Fruit fly (Drosophila melanogaster) whole organism, embryonic: ENCODE results near the gene CG11843.
A peak's percentile ranks its signal among the peaks of the same experiment; 100 is the strongest.

Experiments
- CG10654 ChIP-seq: fragments of 200-800 bp; sonication (Bioruptor generic); optimal IDR thresholded peaks from 2 replicates; lab custom pipeline; 2016; ENCODE audit warnings: missing biosample characterization, missing genetic modification characterization
- CG11560 ChIP-seq: fragments of 200-800 bp; sonication (Bioruptor generic); IDR thresholded peaks from 3 replicates; pipeline ENCODE4 v1.3.6; 2022; ENCODE audit warnings: missing biosample characterization, missing genetic modification characterization
- CG15601 ChIP-seq: fragments of 200-800 bp; sonication (Bioruptor generic); optimal IDR thresholded peaks from 3 replicates; lab custom pipeline; 2019; ENCODE audit warnings: missing biosample characterization, mild to moderate bottlenecking, missing genetic modification characterization, moderate library complexity
- CG1647 ChIP-seq: fragments of 200-800 bp; sonication (Bioruptor generic); optimal IDR thresholded peaks from 3 replicates; lab custom pipeline; 2016; ENCODE audit warnings: missing biosample characterization, missing genetic modification characterization
- CG16863 ChIP-seq: fragments of 200-800 bp; sonication (Bioruptor generic); optimal IDR thresholded peaks from 3 replicates; lab custom pipeline; 2016; ENCODE audit warnings: missing biosample characterization, missing genetic modification characterization
- CG17568 ChIP-seq: fragments of 200-800 bp; sonication (Bioruptor generic); optimal IDR thresholded peaks from 2 replicates; lab custom pipeline; 2018; ENCODE audit warnings: missing biosample characterization, mild to moderate bottlenecking, missing genetic modification characterization, moderate library complexity
- CG18262 ChIP-seq: fragments of 200-800 bp; optimal IDR thresholded peaks from 3 replicates; lab custom pipeline; 2019; ENCODE audit warnings: missing biosample characterization, mild to moderate bottlenecking, missing genetic modification characterization, moderate library complexity
- CG18619 ChIP-seq: fragments of 200-800 bp; sonication (Bioruptor generic); optimal IDR thresholded peaks from 3 replicates; lab custom pipeline; 2017; ENCODE audit warnings: missing biosample characterization, mild to moderate bottlenecking, missing genetic modification characterization
- CG2116 ChIP-seq: fragments of 200-800 bp; sonication (Bioruptor generic); optimal IDR thresholded peaks from 3 replicates; lab custom pipeline; 2018; ENCODE audit warnings: missing biosample characterization, mild to moderate bottlenecking, missing genetic modification characterization
- CG2120 ChIP-seq: fragments of 200-800 bp; sonication (Bioruptor generic); optimal IDR thresholded peaks from 3 replicates; lab custom pipeline; 2016; ENCODE audit warnings: missing biosample characterization, missing genetic modification characterization
- CG30020 ChIP-seq: fragments of 200-800 bp; optimal IDR thresholded peaks from 2 replicates; lab custom pipeline; 2019; ENCODE audit warnings: missing biosample characterization, mild to moderate bottlenecking, missing genetic modification characterization, moderate library complexity
- CG30403 ChIP-seq: fragments of 200-800 bp; sonication (Bioruptor generic); optimal IDR thresholded peaks from 3 replicates; lab custom pipeline; 2016; ENCODE audit warnings: missing biosample characterization, missing genetic modification characterization
- CG31365 ChIP-seq: fragments of 200-800 bp; sonication (Bioruptor generic); optimal IDR thresholded peaks from 2 replicates; lab custom pipeline; 2018; ENCODE audit warnings: missing biosample characterization, mild to moderate bottlenecking, missing genetic modification characterization
- CG3163 ChIP-seq: fragments of 200-800 bp; sonication (Bioruptor generic); optimal IDR thresholded peaks from 3 replicates; lab custom pipeline; 2016; ENCODE audit warnings: missing biosample characterization, missing genetic modification characterization
- CG32767 ChIP-seq: fragments of 200-800 bp; sonication (Bioruptor generic); IDR thresholded peaks from 2 replicates; pipeline ENCODE4 v1.3.6; 2022; ENCODE audit warnings: missing biosample characterization, missing genetic modification characterization
- CG32772 ChIP-seq: fragments of 200-800 bp; sonication (Bioruptor generic); IDR thresholded peaks from 2 replicates; pipeline ENCODE4 v1.3.6; 2022; ENCODE audit warnings: missing biosample characterization, missing genetic modification characterization
- CG3281 ChIP-seq: fragments of 200-800 bp; sonication (Bioruptor generic); optimal IDR thresholded peaks from 3 replicates; lab custom pipeline; 2017; ENCODE audit warnings: missing biosample characterization, mild to moderate bottlenecking, missing genetic modification characterization
- CG34224 ChIP-seq: fragments of 200-800 bp; sonication (Bioruptor generic); IDR thresholded peaks from 3 replicates; pipeline ENCODE4 v1.3.6; 2022; ENCODE audit warnings: missing biosample characterization, missing genetic modification characterization; ENCODE audit not compliant: partially characterized antibody
- CG4820 ChIP-seq: fragments of 200-800 bp; sonication (Bioruptor generic); optimal IDR thresholded peaks from 3 replicates; lab custom pipeline; 2016; ENCODE audit warnings: missing biosample characterization, missing genetic modification characterization
- CG5245 ChIP-seq: fragments of 200-800 bp; sonication (Bioruptor generic); optimal IDR thresholded peaks from 3 replicates; lab custom pipeline; 2016; ENCODE audit warnings: missing biosample characterization, missing genetic modification characterization
- CG7987 ChIP-seq: fragments of 200-800 bp; sonication (Bioruptor generic); optimal IDR thresholded peaks from 2 replicates; lab custom pipeline; 2018; ENCODE audit warnings: missing biosample characterization, mild to moderate bottlenecking, missing genetic modification characterization, moderate library complexity
- CG9437 ChIP-seq: fragments of 200-800 bp; sonication (Bioruptor generic); optimal IDR thresholded peaks from 2 replicates; lab custom pipeline; 2018; ENCODE audit warnings: missing biosample characterization, mild to moderate bottlenecking, missing genetic modification characterization
- CG9876 ChIP-seq: fragments of 200-800 bp; sonication (Bioruptor generic); optimal IDR thresholded peaks from 2 replicates; lab custom pipeline; 2016; ENCODE audit warnings: missing biosample characterization, missing genetic modification characterization
- Deaf1 ChIP-seq: fragments of 200-800 bp; optimal IDR thresholded peaks from 3 replicates; lab custom pipeline; 2019; ENCODE audit warnings: missing biosample characterization, mild to moderate bottlenecking, missing genetic modification characterization, moderate library complexity
- Fer3 ChIP-seq: fragments of 200-800 bp; sonication (Bioruptor generic); optimal IDR thresholded peaks from 2 replicates; lab custom pipeline; 2018; ENCODE audit warnings: missing biosample characterization, mild to moderate bottlenecking, missing genetic modification characterization, moderate library complexity
- Hmr ChIP-seq: fragments of 200-800 bp; sonication (Bioruptor generic); optimal IDR thresholded peaks from 3 replicates; lab custom pipeline; 2017; ENCODE audit warnings: mild to moderate bottlenecking, missing biosample characterization, missing genetic modification reagents, missing genetic modification characterization
- Hmx ChIP-seq: fragments of 200-800 bp; sonication (Bioruptor generic); optimal IDR thresholded peaks from 2 replicates; lab custom pipeline; 2016; ENCODE audit warnings: missing biosample characterization, missing genetic modification characterization
- Side ChIP-seq: fragments of 200-800 bp; sonication (Bioruptor generic); optimal IDR thresholded peaks from 2 replicates; lab custom pipeline; 2016; ENCODE audit warnings: missing biosample characterization, missing genetic modification characterization
- Spps ChIP-seq: fragments of 200-800 bp; sonication (Bioruptor generic); optimal IDR thresholded peaks from 2 replicates; lab custom pipeline; 2018; ENCODE audit warnings: missing biosample characterization, mild to moderate bottlenecking, missing genetic modification characterization
- ap ChIP-seq: fragments of 200-800 bp; sonication (Bioruptor generic); IDR thresholded peaks from 2 replicates; pipeline ENCODE4 v1.3.6; 2022; ENCODE audit warnings: missing biosample characterization, missing genetic modification characterization
- bbx ChIP-seq: fragments of 200-800 bp; sonication (Bioruptor generic); IDR thresholded peaks from 2 replicates; pipeline ENCODE4 v1.3.6; 2022; ENCODE audit warnings: missing biosample characterization, missing genetic modification characterization; ENCODE audit not compliant: partially characterized antibody
- cas ChIP-seq: fragments of 200-800 bp; sonication (Bioruptor generic); IDR thresholded peaks from 2 replicates; pipeline ENCODE4 v1.3.6; 2022; ENCODE audit warnings: missing biosample characterization, missing genetic modification characterization
- chm ChIP-seq: fragments of 200-800 bp; sonication (Bioruptor generic); IDR thresholded peaks from 2 replicates; pipeline ENCODE4 v1.3.6; 2022; ENCODE audit warnings: missing biosample characterization, missing genetic modification characterization
- croc ChIP-seq: fragments of 200-800 bp; sonication (Bioruptor generic); conservative IDR thresholded peaks from 3 replicates; pipeline ENCODE4 v1.3.6; 2022; ENCODE audit warnings: missing biosample characterization, missing genetic modification characterization
- crol ChIP-seq: fragments of 200-800 bp; sonication (Bioruptor generic); IDR thresholded peaks from 2 replicates; pipeline ENCODE4 v1.3.6; 2022; ENCODE audit warnings: missing biosample characterization, missing genetic modification characterization
- ems ChIP-seq: fragments of 200-800 bp; sonication (Bioruptor generic); optimal IDR thresholded peaks from 3 replicates; lab custom pipeline; 2016; ENCODE audit warnings: missing biosample characterization, missing genetic modification characterization
- fru ChIP-seq: fragments of >200 bp; optimal IDR thresholded peaks from 2 replicates; lab custom pipeline; 2017
- gsb ChIP-seq: fragments of 200-800 bp; sonication (Bioruptor generic); IDR thresholded peaks from 2 replicates; pipeline ENCODE4 v1.3.6; 2022; ENCODE audit warnings: missing biosample characterization, missing genetic modification characterization
- hb ChIP-seq: fragments of 200-800 bp; sonication (Bioruptor generic); IDR thresholded peaks from 3 replicates; pipeline ENCODE4 v1.3.6; 2022; ENCODE audit warnings: missing biosample characterization, missing genetic modification characterization; ENCODE audit not compliant: partially characterized antibody
- jigr1 ChIP-seq: fragments of 200-800 bp; sonication (Bioruptor generic); IDR thresholded peaks from 3 replicates; pipeline ENCODE4 v1.3.6; 2022; ENCODE audit warnings: missing biosample characterization, missing genetic modification characterization
- kah ChIP-seq: fragments of 200-800 bp; sonication (Bioruptor generic); optimal IDR thresholded peaks from 2 replicates; lab custom pipeline; 2018; ENCODE audit warnings: missing biosample characterization, mild to moderate bottlenecking, missing genetic modification characterization
- kay ChIP-seq: fragments of 200-800 bp; sonication (Bioruptor generic); optimal IDR thresholded peaks from 2 replicates; lab custom pipeline; 2016; ENCODE audit warnings: missing biosample characterization, missing genetic modification characterization
- lov ChIP-seq, 2 experiments: fragments of 200-800 bp in 1 of 2; fragments of >200 bp in 1 of 2; sonication (Bioruptor generic) in 1 of 2; IDR thresholded peaks in 1 of 2; optimal IDR thresholded peaks in 1 of 2; 2 replicates in 1 of 2; 3 replicates in 1 of 2; pipeline versions ENCODE4 v1.3.6 to Lab custom; 2017 to 2022; ENCODE audit warnings: missing biosample characterization in 1 of 2, missing genetic modification characterization in 1 of 2
- nerfin-2 ChIP-seq: fragments of 200-800 bp; sonication (Bioruptor generic); IDR thresholded peaks from 2 replicates; pipeline ENCODE4 v1.3.6; 2022; ENCODE audit warnings: missing biosample characterization, missing genetic modification characterization; ENCODE audit not compliant: partially characterized antibody
- sisA ChIP-seq: fragments of 200-800 bp; sonication (Bioruptor generic); IDR thresholded peaks from 2 replicates; pipeline ENCODE4 v1.3.6; 2022; ENCODE audit warnings: missing biosample characterization, missing genetic modification characterization
- slp2 ChIP-seq: fragments of 200-800 bp; sonication (Bioruptor generic); optimal IDR thresholded peaks from 2 replicates; lab custom pipeline; 2016; ENCODE audit warnings: missing biosample characterization, missing genetic modification characterization
- unc-4 ChIP-seq: fragments of 200-800 bp; sonication (Bioruptor generic); IDR thresholded peaks from 2 replicates; pipeline ENCODE4 v1.3.6; 2022; ENCODE audit warnings: missing biosample characterization, missing genetic modification characterization; ENCODE audit not compliant: partially characterized antibody
- vfl ChIP-seq: fragments of 200-800 bp; sonication (Bioruptor generic); optimal IDR thresholded peaks from 2 replicates; lab custom pipeline; 2016; ENCODE audit warnings: missing biosample characterization, missing genetic modification characterization
- wek ChIP-seq: fragments of 200-800 bp; sonication (Bioruptor generic); optimal IDR thresholded peaks from 3 replicates; lab custom pipeline; 2018; ENCODE audit warnings: missing biosample characterization, mild to moderate bottlenecking, missing genetic modification characterization, moderate library complexity
- yki ChIP-seq: fragments of >200 bp; optimal IDR thresholded peaks from 3 replicates; lab custom pipeline; 2018
- zf30C ChIP-seq: fragments of 200-800 bp; sonication (Bioruptor generic); optimal IDR thresholded peaks from 3 replicates; lab custom pipeline; 2018; ENCODE audit warnings: missing biosample characterization, mild to moderate bottlenecking, missing genetic modification characterization

The CG11843 gene

DNA sequence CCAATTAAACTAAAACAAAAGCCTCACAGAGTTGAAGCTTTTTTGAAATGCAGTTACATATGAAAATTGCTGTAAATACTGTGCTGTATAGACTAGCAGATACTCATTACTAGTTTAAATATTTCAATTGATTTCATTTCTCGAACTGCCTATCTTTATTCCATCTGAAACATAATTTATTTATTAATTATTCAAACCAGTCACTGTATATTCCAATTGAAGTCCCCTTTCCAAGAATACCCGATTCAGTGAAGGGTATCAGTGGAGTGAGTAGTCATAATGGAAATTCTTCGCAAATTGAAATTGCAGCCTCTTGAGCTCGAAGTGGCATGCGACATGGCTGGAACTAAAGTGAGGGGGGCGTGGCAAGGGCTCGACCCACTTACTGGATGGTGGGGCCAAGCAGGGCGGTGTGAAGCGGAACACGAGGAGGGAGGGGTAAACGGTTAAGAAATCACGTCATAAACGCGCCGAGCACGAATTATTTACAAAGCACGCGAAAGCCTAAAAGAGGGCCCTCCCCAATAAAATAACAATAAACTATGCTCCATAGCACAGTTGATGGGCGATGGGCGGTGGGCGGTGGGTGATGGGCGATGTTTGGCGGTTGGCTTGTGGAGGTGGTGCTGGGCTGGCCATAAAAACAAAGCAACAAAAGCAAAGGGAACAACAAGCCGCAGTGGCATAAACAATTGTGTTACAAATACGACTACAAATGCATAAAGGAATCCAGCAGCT lies 49.1 kb upstream of the CG11843 start (continued):
- TF ChIP-seq Side (no peak), CG15601 (tag; lab: Kevin White, UChicago) (no peak), CG34224 (no peak), kah (GFP tag; lab: Kevin White, UChicago) (no peak), CG18619 (no peak), chm (no peak), nerfin-2 (GFP tag; lab: Robert Waterston, UW) (no peak), vfl (GFP tag; lab: Kevin White, UChicago) (no peak), CG17568 (no peak), cas (no peak), CG16863 (no peak), Hmx (GFP tag; lab: Kevin White, UChicago) (no peak), CG3281 (GFP tag; lab: Kevin White, UChicago) (peak; percentile 5), gsb (GFP tag; lab: Robert Waterston, UW) (no peak), CG4820 (GFP tag; lab: Kevin White, UChicago) (peak; percentile 8), Deaf1 (no peak), CG32767 (no peak), yki (lab: Kevin White, UChicago) (no peak), bbx (GFP tag; lab: Robert Waterston, UW) (no peak), kay (no peak), wek (no peak), CG30403 (GFP tag; lab: Kevin White, UChicago) (peak; percentile 39), Fer3 (peak; percentile 1), CG10654 (GFP tag; lab: Kevin White, UChicago) (no peak), Spps (tag; lab: Kevin White, UChicago) (no peak), croc (GFP tag; lab: Robert Waterston, UW) (no peak), ap (GFP tag; lab: Robert Waterston, UW) (no peak), slp2 (GFP tag; lab: Kevin White, UChicago) (no peak), CG11560 (no peak), ems (no peak), CG2120 (GFP tag; lab: Kevin White, UChicago) (peak; percentile 34), CG18262 (tag; lab: Kevin White, UChicago) (peak; percentile 35), CG31365 (tag; lab: Kevin White, UChicago) (no peak), CG30020 (no peak), CG3163 (GFP tag; lab: Kevin White, UChicago) (no peak), sisA (GFP tag; lab: Robert Waterston, UW) (peak; percentile 27; the same call in 1 of the 2 replicates), CG1647 (GFP tag; lab: Kevin White, UChicago) (no peak), CG32772 (GFP tag; lab: Robert Waterston, UW) (0 out of 2 replicates have a peak, but pooled peaks have one; percentile 19), lov (optimal IDR thresholded peaks at IDR 0.05; lab: Kevin White, UChicago) (no peak), lov (GFP tag; IDR thresholded peaks at IDR 0.05; lab: Robert Waterston, UW) (no peak), jigr1 (no peak), Hmr (peak; percentile 31), fru (lab: Kevin White, UChicago) (no peak), CG7987 (GFP tag; lab: Kevin White, UChicago) (no peak), CG9437 (GFP tag; lab: Kevin White, UChicago) (peak; percentile 21), CG9876 (no peak), hb (GFP tag; lab: Robert Waterston, UW) (no peak), CG2116 (GFP tag; lab: Kevin White, UChicago) (no peak), CG5245 (GFP tag; lab: Kevin White, UChicago) (no peak), crol (GFP tag; lab: Robert Waterston, UW) (peak; percentile 58), unc-4 (no peak), zf30C (GFP tag; lab: Kevin White, UChicago) (no peak)
